Worm (Caenorhabditis elegans): ENCODE measurements around the gene spas-1.

DNA sequence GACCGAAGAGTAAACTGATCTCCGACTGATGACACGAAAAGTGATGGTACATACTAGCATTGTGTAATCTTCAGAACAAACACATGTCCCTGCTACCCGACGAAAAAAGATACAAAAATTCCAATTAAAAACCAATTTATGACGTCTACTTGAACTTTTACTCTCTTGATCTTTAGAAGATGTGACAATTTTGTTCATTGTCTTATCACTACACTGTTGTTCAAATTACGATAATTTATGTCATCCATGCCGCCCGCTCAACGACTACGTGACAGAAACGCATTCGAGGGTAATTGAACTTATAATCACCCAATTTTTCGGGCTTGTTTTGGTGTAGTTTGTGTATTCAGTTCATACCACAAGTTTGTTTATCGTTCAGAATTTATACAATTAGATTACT is 31.7 kb upstream of the spas-1 start:
- no peak for TF ChIP-seq egl-27 (tag; optimal IDR thresholded peaks at IDR 0.05)
- no peak for TF ChIP-seq fos-1 (tag; optimal IDR thresholded peaks at IDR 0.05)
- no peak for TF ChIP-seq nhr-11 (tag; optimal IDR thresholded peaks at IDR 0.05)
